Worm (Caenorhabditis elegans): Measurements from ENCODE around the gene sel-5.

- TF ChIP-seq T22C8.4 (GFP tag; IDR thresholded peaks at IDR 0.05) (no peak), flt-1 (GFP tag; IDR thresholded peaks at IDR 0.05) (no peak), ztf-29 (GFP tag; IDR thresholded peaks at IDR 0.05) (no peak)
These were observed 10.2 kb downstream of the sel-5 start, which contains the start of gene mlcd-1 for ce11 chrIII:4568030-4568429.
